Worm (Caenorhabditis elegans) whole organism, midembryonic: ENCODE measurements around the gene cox-6C.

Source experiments
- T22C8.4 ChIP-seq: fragments of 200-800 bp; sonication (Bioruptor generic); IDR thresholded peaks from 2 replicates; pipeline ENCODE4 v1.3.6; 2022; ENCODE audit warnings: missing genetic modification characterization, missing compliant biosample characterization
- klf-2 ChIP-seq: fragments of 200-800 bp; sonication (Bioruptor generic); conservative IDR thresholded peaks from 2 replicates; pipeline ENCODE4 v1.3.6; 2022; ENCODE audit warnings: missing genetic modification reagents, missing genetic modification characterization, missing compliant biosample characterization
- med-1 ChIP-seq: sonication (generic microtip); optimal IDR thresholded peaks from 2 replicates; lab custom pipeline; 2017; ENCODE audit warnings: missing genetic modification characterization, mild to moderate bottlenecking, missing compliant biosample characterization, antibody characterized with exemption, missing genetic modification reagents; ENCODE audit not compliant: insufficient read depth
- tab-1 ChIP-seq: fragments of 200-800 bp; sonication (Bioruptor generic); IDR thresholded peaks from 2 replicates; pipeline ENCODE4 v1.3.6; 2022; ENCODE audit warnings: missing genetic modification characterization, missing compliant biosample characterization
- ztf-29 ChIP-seq: fragments of 200-800 bp; sonication (Bioruptor generic); IDR thresholded peaks from 2 replicates; pipeline ENCODE4 v1.3.6; 2022; ENCODE audit warnings: missing genetic modification reagents, missing genetic modification characterization, missing compliant biosample characterization

DNA sequence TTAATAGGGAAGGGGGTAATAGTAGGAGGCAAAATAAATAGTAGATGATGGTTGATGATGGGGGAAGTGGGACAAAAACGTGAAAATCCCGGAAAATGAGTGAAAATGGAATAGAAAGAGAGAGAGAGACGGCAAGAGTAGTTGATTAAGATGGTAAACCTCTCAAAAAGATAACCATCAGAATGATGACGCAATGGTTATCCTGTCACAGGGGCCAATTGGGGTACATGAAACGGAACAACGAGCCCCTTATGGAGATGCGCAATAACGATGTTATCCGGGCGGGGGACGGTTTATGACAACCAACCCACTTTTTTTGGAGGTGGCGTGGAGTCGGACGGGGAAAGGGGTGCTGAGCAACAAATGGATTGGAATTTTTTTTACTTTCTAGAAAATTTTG, 23.3 kb downstream of the cox-6C start:
- TF ChIP-seq tab-1 (GFP tag; lab: Robert Waterston, UW) (no peak), T22C8.4 (GFP tag; lab: Robert Waterston, UW) (no peak), ztf-29 (GFP tag; lab: Robert Waterston, UW) (no peak), klf-2 (no peak), med-1 (GFP tag; lab: Kevin White, UChicago) (no peak)
